Worm (Caenorhabditis elegans) whole organism, mixed stage, embryonic: ENCODE measurements around the gene C55A6.4.
"Not testable (repeated sequence)": the region's sequence is repeated elsewhere in the genome, so short reads cannot be mapped to it uniquely, and the experiment has no call there.

Source experiments
- ces-1 ChIP-seq: fragments of 150-350 bp; optimal IDR thresholded peaks from 2 replicates; lab custom pipeline; 2014; ENCODE audit warnings: missing biosample characterization, missing genetic modification reagents, missing genetic modification characterization
- cnd-1 ChIP-seq: fragments of 200-800 bp; sonication (Bioruptor generic); optimal IDR thresholded peaks from 2 replicates; lab custom pipeline; 2018; ENCODE audit warnings: mild to moderate bottlenecking, missing genetic modification characterization, missing compliant biosample characterization
- mep-1 ChIP-seq: fragments of 150-350 bp; optimal IDR thresholded peaks from 2 replicates; lab custom pipeline; 2017; ENCODE audit warnings: missing biosample characterization, missing genetic modification reagents, missing genetic modification characterization, inconsistent platforms
- nhr-12 ChIP-seq: fragments of 150-350 bp; optimal IDR thresholded peaks from 2 replicates; lab custom pipeline; 2014; ENCODE audit warnings: missing biosample characterization, missing genetic modification characterization
- nhr-237 ChIP-seq: fragments of 150-350 bp; optimal IDR thresholded peaks from 2 replicates; lab custom pipeline; 2014; ENCODE audit warnings: missing biosample characterization, missing genetic modification characterization
- snpc-4 ChIP-seq: fragments of 150-350 bp; optimal IDR thresholded peaks from 2 replicates; lab custom pipeline; 2014; ENCODE audit warnings: missing biosample characterization, missing genetic modification characterization
- unc-39 ChIP-seq: fragments of 150-350 bp; optimal IDR thresholded peaks from 2 replicates; lab custom pipeline; 2014; ENCODE audit warnings: missing biosample characterization, missing genetic modification characterization
- unc-62 ChIP-seq: fragments of 150-350 bp; optimal IDR thresholded peaks from 2 replicates; lab custom pipeline; 2014; ENCODE audit warnings: missing biosample characterization, missing genetic modification reagents, missing genetic modification characterization
- ztf-11 ChIP-seq: fragments of 150-350 bp; optimal IDR thresholded peaks from 2 replicates; lab custom pipeline; 2014; ENCODE audit warnings: missing biosample characterization, missing genetic modification characterization

ce11 chrV:11483580-11484092 lies 34.1 kb downstream of the C55A6.4 start, which contains the start of gene col-157:
- not testable (repeated sequence) for TF ChIP-seq snpc-4; unc-39; nhr-12 (tag; lab: Kevin White, UChicago); ces-1; unc-62 (GFP tag; lab: Kevin White, UChicago); mep-1 (tag; lab: Kevin White, UChicago); cnd-1 (tag; lab: Kevin White, UChicago); nhr-237 (tag; lab: Kevin White, UChicago); ztf-11
